Worm (Caenorhabditis elegans): ENCODE results near the gene F17E5.2.

DNA sequence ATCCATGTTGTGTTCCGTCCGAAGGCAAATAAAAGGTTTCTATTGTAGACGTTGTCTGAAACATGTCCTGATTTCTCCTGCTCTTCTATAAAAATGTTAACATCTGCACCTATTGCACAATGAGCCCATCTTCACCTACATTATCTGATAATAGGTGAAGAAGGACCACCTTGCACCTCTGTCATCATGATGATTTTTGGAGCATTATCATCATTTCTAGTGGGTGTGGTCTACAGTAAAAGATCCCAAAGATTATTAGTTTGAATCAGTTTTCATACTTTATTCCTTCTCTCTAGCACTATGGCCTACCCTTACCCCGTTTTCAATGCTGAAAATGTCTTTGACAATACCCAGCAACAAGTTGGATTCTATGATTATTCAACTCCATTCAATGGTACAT lies 36.3 kb downstream of the F17E5.2 start, which contains the start of gene med-1:
- TF ChIP-seq ref-1 (GFP tag; conservative IDR thresholded peaks at IDR 0.05) (no peak), med-1 (GFP tag; optimal IDR thresholded peaks at IDR 0.05; ENCODE audit: insufficient read depth) (no peak), flt-1 (GFP tag; IDR thresholded peaks at IDR 0.05) (no peak), tab-1 (GFP tag; IDR thresholded peaks at IDR 0.05) (no peak), klf-2 (GFP tag; conservative IDR thresholded peaks at IDR 0.05) (no peak), cog-1 (tag; optimal IDR thresholded peaks at IDR 0.05) (no peak), ztf-23 (GFP tag; IDR thresholded peaks at IDR 0.05) (no peak)
